Fruit fly (Drosophila melanogaster): ENCODE data around the gene RSG7.

DNA sequence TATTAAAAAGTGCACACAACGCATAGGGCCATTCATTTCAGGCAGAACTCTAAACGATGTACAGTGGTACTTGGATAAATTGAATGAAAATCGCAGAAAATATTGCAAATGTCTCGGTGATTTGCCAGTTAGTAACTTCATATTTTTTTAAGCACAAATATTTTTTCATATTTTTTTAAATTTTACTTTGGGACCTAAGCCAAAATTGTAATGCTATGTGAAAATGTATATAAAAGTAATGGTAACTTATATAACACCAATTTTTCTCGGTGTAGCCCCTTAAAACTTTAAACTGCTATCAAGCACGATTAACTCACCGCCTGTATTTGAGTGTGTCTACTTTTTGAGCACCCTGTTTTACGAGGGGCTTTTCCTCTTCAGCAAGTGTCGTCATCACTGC lies 23.0 kb downstream of the RSG7 start:
- TF ChIP-seq CG8159 (tag; optimal IDR thresholded peaks at IDR 0.05) (no peak), Pif1B (GFP tag; optimal IDR thresholded peaks at IDR 0.05) (no peak), Ets98B (GFP tag; IDR thresholded peaks at IDR 0.05) (no peak; the same call in 1 of the 2 replicates), CG15710 (tag; optimal IDR thresholded peaks at IDR 0.05) (no peak), CG32121 (GFP tag; IDR thresholded peaks at IDR 0.05) (peak; percentile 66), CG34367 (tag; optimal IDR thresholded peaks at IDR 0.05) (no peak)

Data from whole organism, pupa.